Worm (Caenorhabditis elegans) whole organism, L2 larva: Measurements from ENCODE around the gene glr-7.

Experiments used
- ceh-82 ChIP-seq: fragments of 150-350 bp; optimal IDR thresholded peaks from 2 replicates; lab custom pipeline; 2014; ENCODE audit warnings: missing biosample characterization, missing genetic modification characterization
- fos-1 ChIP-seq: fragments of 150-350 bp; optimal IDR thresholded peaks from 2 replicates; lab custom pipeline; 2014; ENCODE audit warnings: missing biosample characterization, missing genetic modification characterization
- lin-13 ChIP-seq: fragments of 150-350 bp; optimal IDR thresholded peaks from 2 replicates; lab custom pipeline; 2014; ENCODE audit warnings: missing biosample characterization, missing genetic modification reagents, missing genetic modification characterization
- lin-39 ChIP-seq: fragments of 150-350 bp; optimal IDR thresholded peaks from 2 replicates; lab custom pipeline; 2014; ENCODE audit warnings: missing biosample characterization, missing genetic modification reagents, missing genetic modification characterization
- mab-5 ChIP-seq: fragments of 150-350 bp; optimal IDR thresholded peaks from 2 replicates; lab custom pipeline; 2014; ENCODE audit warnings: missing biosample characterization, missing genetic modification characterization
- mdl-1 ChIP-seq, 2 experiments: fragments of 150-350 bp in 1 of 2; sonication (generic microtip) in 1 of 2; optimal IDR thresholded peaks; 2 replicates each; lab custom pipeline; 2017; ENCODE audit warnings: missing biosample characterization in 2 of 2, missing genetic modification characterization in 2 of 2
- nhr-129 ChIP-seq: fragments of 150-350 bp; optimal IDR thresholded peaks from 2 replicates; lab custom pipeline; 2014; ENCODE audit warnings: missing biosample characterization, missing genetic modification characterization
- nhr-23 ChIP-seq: fragments of 150-350 bp; optimal IDR thresholded peaks from 2 replicates; lab custom pipeline; 2014; ENCODE audit warnings: missing biosample characterization, missing genetic modification reagents, missing genetic modification characterization
- nhr-25 ChIP-seq: fragments of 150-350 bp; sonication (generic microtip); optimal IDR thresholded peaks from 3 replicates; lab custom pipeline; 2014; ENCODE audit warnings: missing biosample characterization, missing genetic modification characterization
- nhr-6 ChIP-seq: fragments of 150-350 bp; optimal IDR thresholded peaks from 2 replicates; lab custom pipeline; 2014; ENCODE audit warnings: missing biosample characterization, missing genetic modification characterization
- zag-1 ChIP-seq: fragments of 150-350 bp; optimal IDR thresholded peaks from 2 replicates; lab custom pipeline; 2014; ENCODE audit warnings: missing biosample characterization, missing genetic modification characterization
- ztf-4 ChIP-seq: fragments of 150-350 bp; optimal IDR thresholded peaks from 2 replicates; lab custom pipeline; 2014; ENCODE audit warnings: missing biosample characterization, missing genetic modification characterization

ce11 chrX:2426932-2427331 is 7.3 kb upstream of the glr-7 start:
- no peak for TF ChIP-seq mdl-1 (tag; optimal IDR thresholded peaks at IDR 0.05; lab: Kevin White, UChicago)
- no peak for TF ChIP-seq zag-1 (tag; lab: Kevin White, UChicago)
- TF ChIP-seq nhr-129 (tag; lab: Kevin White, UChicago): no peak
- TF ChIP-seq lin-39 (tag; lab: Kevin White, UChicago): no peak
- TF ChIP-seq ceh-82 (tag; lab: Kevin White, UChicago): no peak
- TF ChIP-seq ztf-4 (tag; lab: Kevin White, UChicago): no peak
- TF ChIP-seq lin-13 (GFP tag; lab: Kevin White, UChicago): no peak
- TF ChIP-seq fos-1: no peak
- TF ChIP-seq mab-5: no peak
- no peak for TF ChIP-seq nhr-6 (tag; lab: Kevin White, UChicago)
- TF ChIP-seq nhr-23 (tag; lab: Kevin White, UChicago): no peak
- peak; percentile 32 for TF ChIP-seq nhr-25 (tag; lab: Kevin White, UChicago)
